Worm (Caenorhabditis elegans): ENCODE data around the gene fbxa-116.

- TF ChIP-seq nhr-76 (tag; optimal IDR thresholded peaks at IDR 0.05) (no peak), lin-13 (tag; optimal IDR thresholded peaks at IDR 0.05) (no peak), nhr-237 (tag; optimal IDR thresholded peaks at IDR 0.05) (no peak), ztf-11 (tag; optimal IDR thresholded peaks at IDR 0.05) (no peak), ceh-43 (GFP tag; optimal IDR thresholded peaks at IDR 0.05) (no peak)
These were observed 37.3 kb downstream of the fbxa-116 start, which contains the start of gene F19B2.7 for ce11 chrV:20151432-20151831.

Data from whole organism, mixed stage, embryonic.